Worm (Caenorhabditis elegans): ENCODE measurements around the gene T22D1.5.

ce11 chrIV:6920063-6920462 lies 16.3 kb downstream of the T22D1.5 start, which contains the start of gene T22D1.18:
- TF ChIP-seq nhr-77 (tag; optimal IDR thresholded peaks at IDR 0.05) (no peak), fos-1 (tag; optimal IDR thresholded peaks at IDR 0.05) (no peak), egl-27 (tag; optimal IDR thresholded peaks at IDR 0.05) (no peak), ztf-11 (tag; optimal IDR thresholded peaks at IDR 0.05) (no peak), unc-62 (GFP tag; optimal IDR thresholded peaks at IDR 0.05) (no peak)

All from whole organism, L3 larva.